Fruit fly (Drosophila melanogaster) whole organism, embryonic: ENCODE measurements around the gene CG8952.
A peak's percentile ranks its signal among the peaks of the same experiment; 100 is the strongest.

Source experiments
- Atf-2 ChIP-seq: fragments of 200-800 bp; sonication (Bioruptor generic); optimal IDR thresholded peaks from 2 replicates; lab custom pipeline; 2016; ENCODE audit warnings: missing biosample characterization, missing genetic modification characterization
- CG10267 ChIP-seq: fragments of 200-800 bp; sonication (Bioruptor generic); optimal IDR thresholded peaks from 2 replicates; lab custom pipeline; 2018; ENCODE audit warnings: missing biosample characterization, mild to moderate bottlenecking, missing genetic modification characterization, moderate library complexity
- CG11247 ChIP-seq: fragments of 200-800 bp; sonication (Bioruptor generic); IDR thresholded peaks from 2 replicates; pipeline ENCODE4 v1.3.6; 2022; ENCODE audit warnings: missing biosample characterization, missing genetic modification characterization
- CG11456 ChIP-seq: fragments of 200-800 bp; sonication (Bioruptor generic); IDR thresholded peaks from 3 replicates; pipeline ENCODE4 v1.3.6; 2022; ENCODE audit warnings: missing biosample characterization, missing genetic modification characterization
- CG13424 ChIP-seq: fragments of 200-800 bp; sonication (Bioruptor generic); optimal IDR thresholded peaks from 2 replicates; lab custom pipeline; 2019; ENCODE audit warnings: missing biosample characterization, mild to moderate bottlenecking, missing genetic modification characterization, moderate library complexity
- CG14014 ChIP-seq: fragments of 200-800 bp; sonication (Bioruptor generic); IDR thresholded peaks from 2 replicates; pipeline ENCODE4 v1.3.6; 2022; ENCODE audit warnings: missing biosample characterization, missing genetic modification characterization
- CG1529 ChIP-seq: fragments of 200-800 bp; sonication (Bioruptor generic); optimal IDR thresholded peaks from 3 replicates; lab custom pipeline; 2018; ENCODE audit warnings: missing biosample characterization, missing genetic modification characterization
- CG15514 ChIP-seq: fragments of 200-800 bp; sonication (Bioruptor generic); optimal IDR thresholded peaks from 3 replicates; lab custom pipeline; 2017; ENCODE audit warnings: missing biosample characterization, missing genetic modification characterization, mild to moderate bottlenecking, moderate library complexity, missing genetic modification reagents
- CG17568 ChIP-seq: fragments of 200-800 bp; sonication (Bioruptor generic); optimal IDR thresholded peaks from 2 replicates; lab custom pipeline; 2018; ENCODE audit warnings: missing biosample characterization, mild to moderate bottlenecking, missing genetic modification characterization, moderate library complexity
- CG18262 ChIP-seq: fragments of 200-800 bp; optimal IDR thresholded peaks from 3 replicates; lab custom pipeline; 2019; ENCODE audit warnings: missing biosample characterization, mild to moderate bottlenecking, missing genetic modification characterization, moderate library complexity
- CG2678 ChIP-seq: fragments of 200-800 bp; sonication (Bioruptor generic); optimal IDR thresholded peaks from 3 replicates; lab custom pipeline; 2019; ENCODE audit warnings: missing biosample characterization, mild to moderate bottlenecking, missing genetic modification characterization, moderate library complexity
- CG2875 ChIP-seq: fragments of 200-800 bp; sonication (Bioruptor generic); optimal IDR thresholded peaks from 2 replicates; lab custom pipeline; 2017; ENCODE audit warnings: missing biosample characterization, mild to moderate bottlenecking, missing genetic modification characterization, missing genetic modification reagents
- CG34224 ChIP-seq: fragments of 200-800 bp; sonication (Bioruptor generic); IDR thresholded peaks from 3 replicates; pipeline ENCODE4 v1.3.6; 2022; ENCODE audit warnings: missing biosample characterization, missing genetic modification characterization; ENCODE audit not compliant: partially characterized antibody
- CG4328 ChIP-seq: fragments of 200-800 bp; sonication (Bioruptor generic); optimal IDR thresholded peaks from 3 replicates; lab custom pipeline; 2017; ENCODE audit warnings: missing biosample characterization, missing genetic modification reagents, missing genetic modification characterization
- CG4730 ChIP-seq: fragments of 200-800 bp; sonication (Bioruptor generic); IDR thresholded peaks from 2 replicates; pipeline ENCODE4 v1.3.6; 2022; ENCODE audit warnings: missing biosample characterization, missing genetic modification characterization
- CG6654 ChIP-seq: fragments of 200-800 bp; sonication (Bioruptor generic); optimal IDR thresholded peaks from 2 replicates; lab custom pipeline; 2017; ENCODE audit warnings: missing biosample characterization, mild to moderate bottlenecking, missing genetic modification characterization
- CG9437 ChIP-seq: fragments of 200-800 bp; sonication (Bioruptor generic); optimal IDR thresholded peaks from 2 replicates; lab custom pipeline; 2018; ENCODE audit warnings: missing biosample characterization, mild to moderate bottlenecking, missing genetic modification characterization
- CHES-1-like ChIP-seq: fragments of 200-800 bp; sonication (Bioruptor generic); optimal IDR thresholded peaks from 2 replicates; lab custom pipeline; 2016; ENCODE audit warnings: missing biosample characterization, missing genetic modification characterization
- CkIIα-i1 ChIP-seq: fragments of 200-800 bp; sonication (Bioruptor generic); IDR thresholded peaks from 2 replicates; pipeline ENCODE4 v1.3.6; 2022; ENCODE audit warnings: missing biosample characterization, missing genetic modification characterization
- CrebB ChIP-seq: fragments of 200-800 bp; sonication (Bioruptor generic); optimal IDR thresholded peaks from 3 replicates; lab custom pipeline; 2018; ENCODE audit warnings: missing biosample characterization, mild to moderate bottlenecking, missing genetic modification characterization
- Dek ChIP-seq: fragments of 200-800 bp; sonication (Bioruptor generic); optimal IDR thresholded peaks from 3 replicates; lab custom pipeline; 2019; ENCODE audit warnings: missing biosample characterization, mild to moderate bottlenecking, missing genetic modification characterization, moderate library complexity
- Dip3 ChIP-seq: fragments of 200-800 bp; sonication (Bioruptor generic); optimal IDR thresholded peaks from 3 replicates; lab custom pipeline; 2016; ENCODE audit warnings: missing biosample characterization, missing genetic modification characterization
- Fer1 ChIP-seq: fragments of 200-800 bp; sonication (Bioruptor generic); optimal IDR thresholded peaks from 2 replicates; lab custom pipeline; 2017; ENCODE audit warnings: missing biosample characterization, mild to moderate bottlenecking, missing genetic modification characterization
- HLH54F ChIP-seq: fragments of 200-800 bp; sonication (Bioruptor generic); optimal IDR thresholded peaks from 3 replicates; lab custom pipeline; 2016; ENCODE audit warnings: missing biosample characterization, missing genetic modification characterization
- HmgD ChIP-seq: fragments of 200-800 bp; sonication (Bioruptor generic); optimal IDR thresholded peaks from 3 replicates; lab custom pipeline; 2016; ENCODE audit warnings: missing biosample characterization, missing genetic modification characterization
- MTF-1 ChIP-seq: fragments of 200-800 bp; sonication (Bioruptor generic); optimal IDR thresholded peaks from 2 replicates; lab custom pipeline; 2018; ENCODE audit warnings: missing biosample characterization, mild to moderate bottlenecking, missing genetic modification characterization, borderline replicate concordance
- Mrtf ChIP-seq: fragments of 200-800 bp; sonication (Bioruptor generic); IDR thresholded peaks from 3 replicates; pipeline ENCODE4 v1.3.6; 2022; ENCODE audit warnings: missing biosample characterization, missing genetic modification characterization
- Pdp1 ChIP-seq, 2 experiments: fragments of 200-800 bp; sonication (Bioruptor generic); optimal IDR thresholded peaks; 3 replicates each; lab custom pipeline; 2016; ENCODE audit warnings: missing biosample characterization in 2 of 2, missing genetic modification characterization in 2 of 2, mild to moderate bottlenecking in 1 of 2, moderate library complexity in 1 of 2
- Ptx1 ChIP-seq: fragments of 200-800 bp; sonication (Bioruptor generic); IDR thresholded peaks from 2 replicates; pipeline ENCODE4 v1.3.6; 2022; ENCODE audit warnings: missing biosample characterization, missing genetic modification characterization
- Scr ChIP-seq: fragments of 200-800 bp; sonication (Bioruptor generic); IDR thresholded peaks from 2 replicates; pipeline ENCODE4 v1.3.6; 2022; ENCODE audit warnings: missing biosample characterization, missing genetic modification characterization; ENCODE audit not compliant: partially characterized antibody
- az2 ChIP-seq: fragments of 200-800 bp; sonication (Bioruptor generic); optimal IDR thresholded peaks from 3 replicates; lab custom pipeline; 2016; ENCODE audit warnings: missing biosample characterization, missing genetic modification characterization
- crc ChIP-seq: fragments of 200-800 bp; sonication (Bioruptor generic); optimal IDR thresholded peaks from 2 replicates; lab custom pipeline; 2016; ENCODE audit warnings: missing biosample characterization, missing genetic modification characterization
- cwo ChIP-seq: fragments of 200-800 bp; sonication (Bioruptor generic); optimal IDR thresholded peaks from 3 replicates; lab custom pipeline; 2017; ENCODE audit warnings: missing biosample characterization, missing genetic modification characterization, mild to moderate bottlenecking, moderate library complexity, missing genetic modification reagents
- dmrt99B ChIP-seq: fragments of 200-800 bp; sonication (Bioruptor generic); optimal IDR thresholded peaks from 2 replicates; lab custom pipeline; 2018; ENCODE audit warnings: missing biosample characterization, mild to moderate bottlenecking, missing genetic modification characterization, moderate library complexity
- fru ChIP-seq: fragments of >200 bp; optimal IDR thresholded peaks from 2 replicates; lab custom pipeline; 2017
- gfzf ChIP-seq: fragments of 200-800 bp; sonication (Bioruptor generic); optimal IDR thresholded peaks from 2 replicates; lab custom pipeline; 2016; ENCODE audit warnings: missing biosample characterization, mild to moderate bottlenecking, missing genetic modification characterization, moderate library complexity
- hb ChIP-seq: fragments of 200-800 bp; sonication (Bioruptor generic); IDR thresholded peaks from 3 replicates; pipeline ENCODE4 v1.3.6; 2022; ENCODE audit warnings: missing biosample characterization, missing genetic modification characterization; ENCODE audit not compliant: partially characterized antibody
- insv ChIP-seq, 2 experiments: fragments of 200-800 bp; sonication (Bioruptor generic); optimal IDR thresholded peaks; 3 replicates each; lab custom pipeline; 2016 to 2018; ENCODE audit warnings: missing biosample characterization in 2 of 2, missing genetic modification characterization in 2 of 2
- inv ChIP-seq: fragments of 200-800 bp; sonication (Bioruptor generic); IDR thresholded peaks from 2 replicates; pipeline ENCODE4 v1.3.6; 2022; ENCODE audit warnings: missing biosample characterization, missing genetic modification characterization; ENCODE audit not compliant: partially characterized antibody
- maf-S ChIP-seq: fragments of 200-800 bp; sonication (Bioruptor generic); optimal IDR thresholded peaks from 2 replicates; lab custom pipeline; 2016; ENCODE audit warnings: missing biosample characterization, missing genetic modification characterization
- onecut ChIP-seq: fragments of 200-800 bp; sonication (Bioruptor generic); IDR thresholded peaks from 2 replicates; pipeline ENCODE4 v1.3.6; 2022; ENCODE audit warnings: missing biosample characterization, missing genetic modification characterization
- psq ChIP-seq: fragments of 200-800 bp; sonication (Bioruptor generic); optimal IDR thresholded peaks from 2 replicates; lab custom pipeline; 2017; ENCODE audit warnings: missing biosample characterization, missing genetic modification characterization
- rib ChIP-seq: fragments of 200-800 bp; sonication (Bioruptor generic); IDR thresholded peaks from 2 replicates; pipeline ENCODE4 v1.3.6; 2022; ENCODE audit warnings: missing biosample characterization, missing genetic modification characterization
- sna ChIP-seq: fragments of 200-800 bp; sonication (Bioruptor generic); IDR thresholded peaks from 2 replicates; pipeline ENCODE4 v1.3.6; 2022; ENCODE audit warnings: missing biosample characterization, missing genetic modification characterization; ENCODE audit not compliant: partially characterized antibody
- sr ChIP-seq: fragments of 200-800 bp; sonication (Bioruptor generic); IDR thresholded peaks from 3 replicates; pipeline ENCODE4 v1.3.6; 2022; ENCODE audit warnings: missing biosample characterization, missing genetic modification characterization
- stc ChIP-seq: fragments of 200-800 bp; sonication (Bioruptor generic); IDR thresholded peaks from 2 replicates; pipeline ENCODE4 v1.3.6; 2022; ENCODE audit warnings: missing biosample characterization, missing genetic modification characterization
- stwl ChIP-seq: fragments of 200-800 bp; sonication (Bioruptor generic); optimal IDR thresholded peaks from 3 replicates; lab custom pipeline; 2018; ENCODE audit warnings: missing biosample characterization, mild to moderate bottlenecking, missing genetic modification characterization, moderate library complexity
- vnd ChIP-seq: fragments of 200-800 bp; sonication (Bioruptor generic); IDR thresholded peaks from 3 replicates; pipeline ENCODE4 v1.3.6; 2022; ENCODE audit warnings: missing biosample characterization, missing genetic modification characterization; ENCODE audit not compliant: partially characterized antibody
- wek ChIP-seq: fragments of 200-800 bp; sonication (Bioruptor generic); optimal IDR thresholded peaks from 3 replicates; lab custom pipeline; 2018; ENCODE audit warnings: missing biosample characterization, mild to moderate bottlenecking, missing genetic modification characterization, moderate library complexity

The CG8952 gene

DNA sequence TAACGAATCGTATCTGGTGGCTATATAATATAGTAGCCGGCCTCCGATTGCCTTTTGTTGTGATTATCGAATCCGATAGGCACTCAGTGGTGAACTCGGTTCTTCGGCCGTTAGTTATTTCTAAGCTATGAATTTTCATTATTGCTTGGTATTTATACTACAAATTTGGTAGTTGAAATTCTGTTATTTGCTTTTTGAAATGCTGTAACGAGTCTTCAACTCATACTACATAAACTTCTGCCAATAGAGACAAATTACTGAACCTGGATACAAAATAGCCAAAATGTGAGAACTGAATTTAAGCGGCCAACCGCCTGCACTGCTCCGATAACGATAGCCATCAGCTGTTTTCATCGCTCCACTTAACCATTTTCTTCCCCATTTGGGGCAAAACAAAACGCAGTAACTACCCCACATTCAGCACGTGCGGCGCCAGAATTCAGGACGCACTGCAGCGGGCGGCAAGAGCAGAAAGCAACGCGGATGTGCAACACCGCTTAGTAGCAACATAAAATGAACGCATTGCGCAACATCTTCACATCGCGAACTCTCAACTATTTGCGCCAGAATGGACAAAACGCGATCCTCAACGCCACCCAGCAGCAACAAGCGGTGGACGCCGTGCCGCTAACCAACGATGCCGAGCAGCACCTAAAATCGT, 27.2 kb downstream of the CG8952 start, which contains the start of the genes CG11679 and CG8206 (continued):
- TF ChIP-seq stc (GFP tag; lab: Robert Waterston, UW) (no peak), CG2875 (no peak), CG4730 (no peak), wek (GFP tag; lab: Kevin White, UChicago) (no peak), CrebB (tag; lab: Kevin White, UChicago) (no peak), vnd (0 out of 3 replicates have a peak, but pooled peaks have one; percentile 47), Dek (no peak), CG1529 (GFP tag; lab: Kevin White, UChicago) (no peak), CG2678 (tag; lab: Kevin White, UChicago) (peak; percentile 60), Fer1 (GFP tag; lab: Kevin White, UChicago) (peak; percentile 36), HLH54F (GFP tag; lab: Kevin White, UChicago) (peak; percentile 39), CG4328 (no peak), CHES-1-like (GFP tag; lab: Kevin White, UChicago) (peak; percentile 54), az2 (no peak), Dip3 (GFP tag; lab: Kevin White, UChicago) (peak; percentile 38), Mrtf (no peak), crc (GFP tag; lab: Kevin White, UChicago) (no peak), gfzf (GFP tag; lab: Kevin White, UChicago) (no peak), CG9437 (GFP tag; lab: Kevin White, UChicago) (no peak), Scr (peak; percentile 54), Pdp1 (GFP tag; optimal IDR thresholded peaks at IDR 0.05; lab: Kevin White, UChicago) (peak; percentile 38 to 62), rib (GFP tag; lab: Robert Waterston, UW) (no peak), CG17568 (GFP tag; lab: Kevin White, UChicago) (no peak), insv (GFP tag; optimal IDR thresholded peaks at IDR 0.05; lab: Kevin White, UChicago) (peak in 1 of 2 experiments; percentile 33), CG18262 (peak; percentile 29), CG13424 (peak; percentile 56), stwl (tag; lab: Kevin White, UChicago) (peak; percentile 9), hb (GFP tag; lab: Robert Waterston, UW) (no peak), Ptx1 (GFP tag; lab: Robert Waterston, UW) (peak; percentile 40; the same call in 1 of the 2 replicates), CkIIα-i1 (GFP tag; lab: Robert Waterston, UW) (no peak), CG15514 (GFP tag; lab: Kevin White, UChicago) (peak; percentile 90), cwo (GFP tag; lab: Kevin White, UChicago) (peak; percentile 25), CG6654 (GFP tag; lab: Kevin White, UChicago) (no peak), onecut (GFP tag; lab: Robert Waterston, UW) (no peak), MTF-1 (GFP tag; lab: Kevin White, UChicago) (no peak), maf-S (GFP tag; lab: Kevin White, UChicago) (no peak), Atf-2 (peak; percentile 31), CG34224 (no peak), psq (GFP tag; lab: Kevin White, UChicago) (no peak), CG11247 (no peak), CG10267 (tag; lab: Kevin White, UChicago) (peak; percentile 22), fru (no peak), sr (GFP tag; lab: Robert Waterston, UW) (no peak), CG14014 (GFP tag; lab: Robert Waterston, UW) (peak; percentile 26; the same call in 1 of the 2 replicates), CG11456 (GFP tag; lab: Robert Waterston, UW) (no peak), dmrt99B (tag; lab: Kevin White, UChicago) (peak; percentile 35), HmgD (GFP tag; lab: Kevin White, UChicago) (peak; percentile 46), sna (GFP tag; lab: Robert Waterston, UW) (no peak), inv (peak; percentile 36; the same call in 1 of the 2 replicates)
